Fruit fly (Drosophila melanogaster) whole organism, embryonic: ENCODE data around the gene T48.

Experiments
- Bdp1 ChIP-seq: fragments of 200-800 bp; sonication (Bioruptor generic); optimal IDR thresholded peaks from 3 replicates; lab custom pipeline; 2016; ENCODE audit warnings: missing biosample characterization, missing genetic modification characterization
- CG10267 ChIP-seq: fragments of 200-800 bp; sonication (Bioruptor generic); optimal IDR thresholded peaks from 2 replicates; lab custom pipeline; 2018; ENCODE audit warnings: missing biosample characterization, mild to moderate bottlenecking, missing genetic modification characterization, moderate library complexity
- CG10543 ChIP-seq: fragments of 200-800 bp; sonication (Bioruptor generic); optimal IDR thresholded peaks from 3 replicates; lab custom pipeline; 2017; ENCODE audit warnings: missing biosample characterization, mild to moderate bottlenecking, missing genetic modification characterization, moderate library complexity
- CG11085 ChIP-seq: fragments of 200-800 bp; sonication (Bioruptor generic); IDR thresholded peaks from 2 replicates; pipeline ENCODE4 v1.3.6; 2022; ENCODE audit warnings: missing biosample characterization, missing genetic modification characterization
- CG12104 ChIP-seq: fragments of 200-800 bp; sonication (Bioruptor generic); optimal IDR thresholded peaks from 3 replicates; lab custom pipeline; 2016; ENCODE audit warnings: missing biosample characterization, missing genetic modification characterization
- CG1233 ChIP-seq: fragments of 200-800 bp; sonication (Bioruptor generic); optimal IDR thresholded peaks from 4 replicates; lab custom pipeline; 2018; ENCODE audit warnings: missing biosample characterization, mild to moderate bottlenecking, missing genetic modification characterization
- CG12942 ChIP-seq: fragments of 200-800 bp; sonication (Bioruptor generic); optimal IDR thresholded peaks from 3 replicates; lab custom pipeline; 2016; ENCODE audit warnings: missing biosample characterization, missing genetic modification characterization
- CG13894 ChIP-seq: fragments of 200-800 bp; sonication (Bioruptor generic); optimal IDR thresholded peaks from 3 replicates; lab custom pipeline; 2018; ENCODE audit warnings: missing biosample characterization, mild to moderate bottlenecking, missing genetic modification characterization, moderate library complexity
- CG14441 ChIP-seq: fragments of 200-800 bp; sonication (Bioruptor generic); IDR thresholded peaks from 2 replicates; pipeline ENCODE4 v1.3.6; 2022; ENCODE audit warnings: missing biosample characterization, missing genetic modification characterization
- CG14965 ChIP-seq: fragments of 200-800 bp; sonication (Bioruptor generic); optimal IDR thresholded peaks from 2 replicates; lab custom pipeline; 2016; ENCODE audit warnings: missing biosample characterization, missing genetic modification characterization, borderline replicate concordance
- CG15073 ChIP-seq: fragments of 200-800 bp; sonication (Bioruptor generic); optimal IDR thresholded peaks from 2 replicates; lab custom pipeline; 2016; ENCODE audit warnings: missing biosample characterization, missing genetic modification characterization
- CG17186 ChIP-seq: fragments of 200-800 bp; sonication (Bioruptor generic); optimal IDR thresholded peaks from 3 replicates; lab custom pipeline; 2017; ENCODE audit warnings: missing biosample characterization, missing genetic modification reagents, missing genetic modification characterization
- CG17829 ChIP-seq: fragments of 200-800 bp; optimal IDR thresholded peaks from 2 replicates; lab custom pipeline; 2019; ENCODE audit warnings: missing biosample characterization, mild to moderate bottlenecking, missing genetic modification characterization, moderate library complexity
- CG30020 ChIP-seq: fragments of 200-800 bp; optimal IDR thresholded peaks from 2 replicates; lab custom pipeline; 2019; ENCODE audit warnings: missing biosample characterization, mild to moderate bottlenecking, missing genetic modification characterization, moderate library complexity
- CG32532 ChIP-seq: fragments of 200-800 bp; sonication (Bioruptor generic); IDR thresholded peaks from 2 replicates; pipeline ENCODE4 v1.3.6; 2022; ENCODE audit warnings: missing biosample characterization, missing genetic modification characterization
- CG4282 ChIP-seq: fragments of 200-800 bp; sonication (Bioruptor generic); optimal IDR thresholded peaks from 2 replicates; lab custom pipeline; 2016; ENCODE audit warnings: missing biosample characterization, missing genetic modification characterization
- CG4707 ChIP-seq: fragments of 200-800 bp; sonication (Bioruptor generic); optimal IDR thresholded peaks from 2 replicates; lab custom pipeline; 2018; ENCODE audit warnings: missing biosample characterization, mild to moderate bottlenecking, missing genetic modification characterization, moderate library complexity
- CG6689 ChIP-seq: fragments of 200-800 bp; sonication (Bioruptor generic); IDR thresholded peaks from 2 replicates; pipeline ENCODE4 v1.3.6; 2022; ENCODE audit warnings: missing biosample characterization, missing genetic modification characterization
- CG7786 ChIP-seq: fragments of 200-800 bp; sonication (Bioruptor generic); optimal IDR thresholded peaks from 2 replicates; lab custom pipeline; 2016; ENCODE audit warnings: missing biosample characterization, missing genetic modification characterization
- CG8281 ChIP-seq: fragments of 200-800 bp; sonication (Bioruptor generic); optimal IDR thresholded peaks from 2 replicates; lab custom pipeline; 2018; ENCODE audit warnings: missing biosample characterization, mild to moderate bottlenecking, missing genetic modification characterization, moderate library complexity
- Drgx ChIP-seq: fragments of 200-800 bp; sonication (Bioruptor generic); IDR thresholded peaks from 2 replicates; pipeline ENCODE4 v1.3.6; 2022; ENCODE audit warnings: missing biosample characterization, missing genetic modification characterization
- GATAe ChIP-seq: fragments of 200-800 bp; sonication (Bioruptor generic); conservative IDR thresholded peaks from 2 replicates; pipeline ENCODE4 v1.3.6; 2022; ENCODE audit warnings: missing biosample characterization, missing genetic modification characterization
- HmgD ChIP-seq: fragments of 200-800 bp; sonication (Bioruptor generic); optimal IDR thresholded peaks from 3 replicates; lab custom pipeline; 2016; ENCODE audit warnings: missing biosample characterization, missing genetic modification characterization
- Hr51 ChIP-seq, 2 experiments: fragments of 200-800 bp; sonication (Bioruptor generic); optimal IDR thresholded peaks; 2 replicates in 1 of 2; 3 replicates in 1 of 2; lab custom pipeline; 2016 to 2018; ENCODE audit warnings: missing biosample characterization in 2 of 2, missing genetic modification characterization in 2 of 2, mild to moderate bottlenecking in 1 of 2, moderate library complexity in 1 of 2
- NFAT ChIP-seq: fragments of 200-800 bp; sonication (Bioruptor generic); IDR thresholded peaks from 2 replicates; pipeline ENCODE4 v1.3.6; 2022; ENCODE audit warnings: missing biosample characterization, missing genetic modification characterization
- NK7.1 ChIP-seq: fragments of 200-800 bp; sonication (Bioruptor generic); optimal IDR thresholded peaks from 3 replicates; lab custom pipeline; 2016; ENCODE audit warnings: missing biosample characterization, missing genetic modification characterization
- Nf-YA ChIP-seq: fragments of 200-800 bp; sonication (Bioruptor generic); IDR thresholded peaks from 2 replicates; pipeline ENCODE4 v1.3.6; 2022; ENCODE audit warnings: missing biosample characterization, missing genetic modification characterization
- Side ChIP-seq: fragments of 200-800 bp; sonication (Bioruptor generic); optimal IDR thresholded peaks from 2 replicates; lab custom pipeline; 2016; ENCODE audit warnings: missing biosample characterization, missing genetic modification characterization
- Sox100B ChIP-seq: fragments of 200-800 bp; sonication (Bioruptor generic); optimal IDR thresholded peaks from 3 replicates; lab custom pipeline; 2018; ENCODE audit warnings: missing biosample characterization, mild to moderate bottlenecking, missing genetic modification characterization
- Sry-δ ChIP-seq: fragments of 200-800 bp; sonication (Bioruptor generic); optimal IDR thresholded peaks from 2 replicates; lab custom pipeline; 2016; ENCODE audit warnings: missing biosample characterization, missing genetic modification characterization
- Usf ChIP-seq: fragments of 200-800 bp; sonication (Bioruptor generic); optimal IDR thresholded peaks from 2 replicates; lab custom pipeline; 2017; ENCODE audit warnings: missing genotype, missing biosample characterization, missing genetic modification characterization
- bbx ChIP-seq: fragments of 200-800 bp; sonication (Bioruptor generic); IDR thresholded peaks from 2 replicates; pipeline ENCODE4 v1.3.6; 2022; ENCODE audit warnings: missing biosample characterization, missing genetic modification characterization; ENCODE audit not compliant: partially characterized antibody
- bowl ChIP-seq: fragments of 200-800 bp; sonication (Bioruptor generic); IDR thresholded peaks from 2 replicates; pipeline ENCODE4 v1.3.6; 2022; ENCODE audit warnings: missing biosample characterization, missing genetic modification characterization
- cato ChIP-seq: fragments of 200-800 bp; sonication (Bioruptor generic); optimal IDR thresholded peaks from 2 replicates; lab custom pipeline; 2016; ENCODE audit warnings: missing biosample characterization, missing genetic modification characterization, borderline replicate concordance
- cwo ChIP-seq: fragments of 200-800 bp; sonication (Bioruptor generic); optimal IDR thresholded peaks from 3 replicates; lab custom pipeline; 2017; ENCODE audit warnings: missing biosample characterization, missing genetic modification characterization, mild to moderate bottlenecking, moderate library complexity, missing genetic modification reagents
- exex ChIP-seq: fragments of 200-800 bp; sonication (Bioruptor generic); optimal IDR thresholded peaks from 4 replicates; lab custom pipeline; 2018; ENCODE audit warnings: missing biosample characterization, mild to moderate bottlenecking, missing genetic modification characterization, moderate library complexity
- fd102C ChIP-seq: fragments of 200-800 bp; sonication (Bioruptor generic); optimal IDR thresholded peaks from 2 replicates; lab custom pipeline; 2018; ENCODE audit warnings: missing biosample characterization, mild to moderate bottlenecking, missing genetic modification characterization, moderate library complexity
- gcm2 ChIP-seq: fragments of 200-800 bp; sonication (Bioruptor generic); optimal IDR thresholded peaks from 2 replicates; lab custom pipeline; 2016; ENCODE audit warnings: missing biosample characterization, missing genetic modification characterization
- gsb ChIP-seq: fragments of 200-800 bp; sonication (Bioruptor generic); IDR thresholded peaks from 2 replicates; pipeline ENCODE4 v1.3.6; 2022; ENCODE audit warnings: missing biosample characterization, missing genetic modification characterization
- nau ChIP-seq: fragments of 200-800 bp; sonication (Bioruptor generic); optimal IDR thresholded peaks from 3 replicates; lab custom pipeline; 2017; ENCODE audit warnings: missing biosample characterization, mild to moderate bottlenecking, missing genetic modification characterization, missing genetic modification reagents
- otp ChIP-seq: fragments of 200-800 bp; sonication (Bioruptor generic); IDR thresholded peaks from 3 replicates; pipeline ENCODE4, ENCODE4 v1.3.6; 2022; ENCODE audit warnings: missing biosample characterization, missing genetic modification characterization
- phol ChIP-seq: fragments of 200-800 bp; sonication (Bioruptor generic); optimal IDR thresholded peaks from 3 replicates; lab custom pipeline; 2018; ENCODE audit warnings: missing biosample characterization, mild to moderate bottlenecking, missing genetic modification characterization, moderate library complexity
- pnt ChIP-seq: fragments of 200-800 bp; sonication (Bioruptor generic); optimal IDR thresholded peaks from 3 replicates; lab custom pipeline; 2016; ENCODE audit warnings: missing biosample characterization, missing genetic modification characterization
- repo ChIP-seq: fragments of 200-800 bp; sonication (Bioruptor generic); optimal IDR thresholded peaks from 2 replicates; lab custom pipeline; 2016; ENCODE audit warnings: missing biosample characterization, missing genetic modification characterization
- rib ChIP-seq: fragments of 200-800 bp; sonication (Bioruptor generic); IDR thresholded peaks from 2 replicates; pipeline ENCODE4 v1.3.6; 2022; ENCODE audit warnings: missing biosample characterization, missing genetic modification characterization
- sc ChIP-seq, 3 experiments: fragments of >200 bp in 2 of 3; fragments of 200-800 bp in 1 of 3; sonication (Bioruptor generic) in 1 of 3; optimal IDR thresholded peaks; 2 replicates in 2 of 3; 3 replicates in 1 of 3; lab custom pipeline; 2017; ENCODE audit warnings: mild to moderate bottlenecking in 1 of 3, missing biosample characterization in 1 of 3, missing genetic modification characterization in 1 of 3, missing genetic modification reagents in 1 of 3
- sd ChIP-seq: fragments of 200-800 bp; sonication (Bioruptor generic); optimal IDR thresholded peaks from 3 replicates; lab custom pipeline; 2018; ENCODE audit warnings: missing biosample characterization, mild to moderate bottlenecking, missing genetic modification characterization, moderate library complexity
- sob ChIP-seq: fragments of 200-800 bp; sonication (Bioruptor generic); IDR thresholded peaks from 2 replicates; pipeline ENCODE4 v1.3.6; 2022; ENCODE audit warnings: missing biosample characterization, missing genetic modification characterization
- sr ChIP-seq: fragments of 200-800 bp; sonication (Bioruptor generic); IDR thresholded peaks from 3 replicates; pipeline ENCODE4 v1.3.6; 2022; ENCODE audit warnings: missing biosample characterization, missing genetic modification characterization
- unc-4 ChIP-seq: fragments of 200-800 bp; sonication (Bioruptor generic); IDR thresholded peaks from 2 replicates; pipeline ENCODE4 v1.3.6; 2022; ENCODE audit warnings: missing biosample characterization, missing genetic modification characterization; ENCODE audit not compliant: partially characterized antibody
- yki ChIP-seq: fragments of >200 bp; optimal IDR thresholded peaks from 3 replicates; lab custom pipeline; 2018

T48 gene

DNA sequence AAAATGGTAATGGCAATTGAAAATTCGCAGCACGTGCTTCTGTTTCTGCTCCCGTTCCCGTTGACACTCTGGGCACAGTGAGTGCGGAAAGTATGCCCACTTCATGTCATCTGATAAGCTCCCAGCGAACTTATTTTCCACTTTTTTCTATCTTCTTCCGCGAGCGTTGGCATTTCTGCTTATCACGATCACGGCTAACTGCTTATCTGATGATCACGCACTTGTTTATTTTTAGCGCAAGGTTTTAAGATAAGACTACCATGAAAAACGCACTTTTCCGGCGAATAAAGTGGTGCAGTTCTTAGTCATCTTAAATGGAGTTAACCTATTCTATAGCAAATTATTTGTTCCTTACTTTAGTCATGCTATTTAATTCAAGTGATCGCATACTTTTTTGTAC, 55.9 kb downstream of the T48 start (continued):
- TF ChIP-seq CG7786 (peak; percentile 13), CG14441 (peak; percentile 31), CG17186 (GFP tag; lab: Kevin White, UChicago) (no peak), gcm2 (GFP tag; lab: Kevin White, UChicago) (no peak), Side (no peak), CG10543 (peak; percentile 2), Bdp1 (GFP tag; lab: Kevin White, UChicago) (no peak), CG30020 (tag; lab: Kevin White, UChicago) (no peak), CG12104 (no peak), cwo (peak; percentile 86), bowl (no peak), CG10267 (peak; percentile 5), Nf-YA (GFP tag; lab: Robert Waterston, UW) (no peak), CG15073 (no peak), CG17829 (tag; lab: Kevin White, UChicago) (peak; percentile 32), yki (lab: Kevin White, UChicago) (no peak), CG14965 (GFP tag; lab: Kevin White, UChicago) (no peak), gsb (GFP tag; lab: Robert Waterston, UW) (peak; percentile 41; the same call in 1 of the 2 replicates), nau (GFP tag; lab: Kevin White, UChicago) (peak; percentile 33), phol (tag; lab: Kevin White, UChicago) (peak; percentile 57), CG4707 (GFP tag; lab: Kevin White, UChicago) (no peak), CG13894 (no peak), bbx (GFP tag; lab: Robert Waterston, UW) (no peak), NK7.1 (GFP tag; lab: Kevin White, UChicago) (no peak), cato (no peak), sc (optimal IDR thresholded peaks at IDR 0.05; lab: Kevin White, UChicago) (no peak), sc (GFP tag; optimal IDR thresholded peaks at IDR 0.05; lab: Kevin White, UChicago) (no peak), CG1233 (peak; percentile 57), CG12942 (GFP tag; lab: Kevin White, UChicago) (peak; percentile 13), repo (GFP tag; lab: Kevin White, UChicago) (peak; percentile 18), otp (no peak), CG11085 (GFP tag; lab: Robert Waterston, UW) (no peak), Sry-δ (no peak), pnt (GFP tag; lab: Kevin White, UChicago) (no peak), Drgx (GFP tag; lab: Robert Waterston, UW) (no peak), Hr51 (GFP tag; optimal IDR thresholded peaks at IDR 0.05; lab: Kevin White, UChicago) (peak in 1 of 2 experiments; percentile 56), sr (no peak), sob (GFP tag; lab: Robert Waterston, UW) (no peak), rib (GFP tag; lab: Robert Waterston, UW) (no peak), sd (peak; percentile 16), exex (tag; lab: Kevin White, UChicago) (peak; percentile 30), CG32532 (GFP tag; lab: Robert Waterston, UW) (no peak), Usf (GFP tag; lab: Kevin White, UChicago) (no peak), CG6689 (GFP tag; lab: Robert Waterston, UW) (0 out of 2 replicates have a peak, but pooled peaks have one; percentile 25), GATAe (GFP tag; lab: Robert Waterston, UW) (no peak), HmgD (GFP tag; lab: Kevin White, UChicago) (no peak), fd102C (GFP tag; lab: Kevin White, UChicago) (no peak), unc-4 (GFP tag; lab: Robert Waterston, UW) (no peak), CG4282 (no peak), NFAT (GFP tag; lab: Robert Waterston, UW) (no peak), CG8281 (tag; lab: Kevin White, UChicago) (peak; percentile 7), Sox100B (peak; percentile 65)
